Worm (Caenorhabditis elegans) whole organism, late embryonic: Measurements from ENCODE around the gene cest-30.

ENCODE experiments used
- C08G9.2 ChIP-seq: sonication (generic microtip); optimal IDR thresholded peaks from 2 replicates; lab custom pipeline; 2016; ENCODE audit warnings: mild to moderate bottlenecking, missing genetic modification characterization, moderate library complexity, missing compliant biosample characterization
- K09A11.1 ChIP-seq: sonication (generic microtip); optimal IDR thresholded peaks from 2 replicates; lab custom pipeline; 2017; ENCODE audit warnings: antibody characterized with exemption, mild to moderate bottlenecking, missing genetic modification characterization, missing compliant biosample characterization; ENCODE audit not compliant: insufficient read depth
- T23F11.4 ChIP-seq: fragments of 200-800 bp; sonication (Bioruptor generic); optimal IDR thresholded peaks from 2 replicates; lab custom pipeline; 2018; ENCODE audit warnings: mild to moderate bottlenecking, missing genetic modification characterization, missing compliant biosample characterization
- ceh-14 ChIP-seq: sonication (generic microtip); optimal IDR thresholded peaks from 2 replicates; lab custom pipeline; 2016; ENCODE audit warnings: missing genotype, missing genetic modification characterization, missing compliant biosample characterization
- ceh-19 ChIP-seq: fragments of 200-800 bp; sonication (Bioruptor generic); optimal IDR thresholded peaks from 2 replicates; lab custom pipeline; 2018; ENCODE audit warnings: mild to moderate bottlenecking, missing genetic modification characterization, missing compliant biosample characterization
- ceh-2 ChIP-seq: sonication (generic microtip); optimal IDR thresholded peaks from 2 replicates; lab custom pipeline; 2016; ENCODE audit warnings: missing genotype, missing genetic modification characterization, missing compliant biosample characterization
- ceh-22 ChIP-seq: sonication (generic microtip); optimal IDR thresholded peaks from 2 replicates; lab custom pipeline; 2017; ENCODE audit warnings: missing biosample characterization, missing genetic modification characterization
- ceh-24 ChIP-seq: sonication (generic microtip); optimal IDR thresholded peaks from 2 replicates; lab custom pipeline; 2016; ENCODE audit warnings: mild to moderate bottlenecking, missing genetic modification characterization, missing compliant biosample characterization
- ceh-30 ChIP-seq: fragments of 150-350 bp; optimal IDR thresholded peaks from 2 replicates; lab custom pipeline; 2014; ENCODE audit warnings: missing biosample characterization, missing genetic modification characterization
- ceh-6 ChIP-seq: fragments of 200-800 bp; sonication (Bioruptor generic); optimal IDR thresholded peaks from 2 replicates; lab custom pipeline; 2018; ENCODE audit warnings: mild to moderate bottlenecking, missing genetic modification characterization, missing compliant biosample characterization
- ceh-9 ChIP-seq: sonication (generic microtip); optimal IDR thresholded peaks from 2 replicates; lab custom pipeline; 2016; ENCODE audit warnings: mild to moderate bottlenecking, missing genetic modification characterization, inconsistent platforms, missing compliant biosample characterization
- che-1 ChIP-seq: sonication (generic microtip); optimal IDR thresholded peaks from 2 replicates; lab custom pipeline; 2016; ENCODE audit warnings: mild to moderate bottlenecking, missing genetic modification characterization, missing compliant biosample characterization
- dmd-4 ChIP-seq: sonication (generic microtip); optimal IDR thresholded peaks from 2 replicates; lab custom pipeline; 2016; ENCODE audit warnings: borderline replicate concordance, missing genetic modification characterization, missing compliant biosample characterization
- dve-1 ChIP-seq: sonication (generic microtip); optimal IDR thresholded peaks from 2 replicates; lab custom pipeline; 2017; ENCODE audit warnings: antibody characterized with exemption, mild to moderate bottlenecking, missing genetic modification characterization, missing compliant biosample characterization
- elt-4 ChIP-seq: sonication (generic microtip); optimal IDR thresholded peaks from 2 replicates; lab custom pipeline; 2016; ENCODE audit warnings: missing genetic modification characterization, missing compliant biosample characterization
- ets-4 ChIP-seq: sonication (generic microtip); optimal IDR thresholded peaks from 2 replicates; lab custom pipeline; 2016; ENCODE audit warnings: missing genetic modification characterization, missing compliant biosample characterization
- fkh-10 ChIP-seq: fragments of 150-350 bp; optimal IDR thresholded peaks from 2 replicates; lab custom pipeline; 2014; ENCODE audit warnings: missing biosample characterization, missing genetic modification reagents, missing genetic modification characterization
- fkh-6 ChIP-seq: sonication (generic microtip); optimal IDR thresholded peaks from 2 replicates; lab custom pipeline; 2016; ENCODE audit warnings: missing genetic modification characterization, missing compliant biosample characterization
- gmeb-2 ChIP-seq: sonication (generic microtip); optimal IDR thresholded peaks from 2 replicates; lab custom pipeline; 2016; ENCODE audit warnings: missing genetic modification characterization, inconsistent platforms, missing compliant biosample characterization
- hlh-13 ChIP-seq: fragments of 200-800 bp; sonication (Bioruptor generic); optimal IDR thresholded peaks from 2 replicates; lab custom pipeline; 2018; ENCODE audit warnings: mild to moderate bottlenecking, missing genetic modification characterization, missing compliant biosample characterization
- hlh-15 ChIP-seq: sonication (generic microtip); optimal IDR thresholded peaks from 2 replicates; lab custom pipeline; 2016; ENCODE audit warnings: missing genetic modification characterization, missing compliant biosample characterization
- hlh-30 ChIP-seq: sonication (generic microtip); optimal IDR thresholded peaks from 2 replicates; lab custom pipeline; 2017; ENCODE audit warnings: antibody characterized with exemption, missing genetic modification characterization, missing compliant biosample characterization; ENCODE audit not compliant: insufficient read depth
- hlh-6 ChIP-seq: sonication (generic microtip); optimal IDR thresholded peaks from 2 replicates; lab custom pipeline; 2016; ENCODE audit warnings: missing genotype, missing genetic modification characterization, missing compliant biosample characterization
- lin-11 ChIP-seq: fragments of 200-800 bp; sonication (Bioruptor generic); optimal IDR thresholded peaks from 2 replicates; lab custom pipeline; 2018; ENCODE audit warnings: mild to moderate bottlenecking, missing genetic modification characterization, missing compliant biosample characterization
- mec-3 ChIP-seq: sonication (generic microtip); optimal IDR thresholded peaks from 2 replicates; lab custom pipeline; 2016; ENCODE audit warnings: borderline replicate concordance, missing genetic modification characterization, missing compliant biosample characterization
- nfya-1 ChIP-seq: sonication (generic microtip); optimal IDR thresholded peaks from 2 replicates; lab custom pipeline; 2017; ENCODE audit warnings: missing genetic modification characterization, mild to moderate bottlenecking, missing compliant biosample characterization, antibody characterized with exemption, moderate library complexity
- nhr-11 ChIP-seq: fragments of 150-350 bp; optimal IDR thresholded peaks from 2 replicates; lab custom pipeline; 2014; ENCODE audit warnings: missing biosample characterization, missing genetic modification characterization
- odd-2 ChIP-seq: sonication (generic microtip); optimal IDR thresholded peaks from 2 replicates; lab custom pipeline; 2017; ENCODE audit warnings: antibody characterized with exemption, mild to moderate bottlenecking, missing genetic modification characterization, missing compliant biosample characterization
- pax-1 ChIP-seq: fragments of 150-350 bp; optimal IDR thresholded peaks from 2 replicates; lab custom pipeline; 2014; ENCODE audit warnings: missing biosample characterization, missing genetic modification characterization
- pha-4 ChIP-seq: fragments of 150-350 bp; optimal IDR thresholded peaks from 2 replicates; lab custom pipeline; 2018; ENCODE audit warnings: missing biosample characterization, missing genetic modification reagents, missing genetic modification characterization
- pqm-1 ChIP-seq: sonication (generic microtip); optimal IDR thresholded peaks from 2 replicates; lab custom pipeline; 2016; ENCODE audit warnings: missing genetic modification characterization, missing compliant biosample characterization
- pros-1 ChIP-seq: fragments of 150-350 bp; optimal IDR thresholded peaks from 2 replicates; lab custom pipeline; 2014; ENCODE audit warnings: missing biosample characterization, missing genetic modification reagents, missing genetic modification characterization
- ref-2 ChIP-seq: sonication (generic microtip); optimal IDR thresholded peaks from 2 replicates; lab custom pipeline; 2016; ENCODE audit warnings: missing genetic modification characterization, missing compliant biosample characterization
- sdc-2 ChIP-seq: sonication (generic microtip); optimal IDR thresholded peaks from 2 replicates; lab custom pipeline; 2016; ENCODE audit warnings: missing genotype, missing genetic modification characterization, missing compliant biosample characterization
- sox-2 ChIP-seq: fragments of 200-800 bp; sonication (Bioruptor generic); IDR thresholded peaks from 2 replicates; pipeline ENCODE4 v1.3.6; 2022; ENCODE audit warnings: missing genetic modification reagents, missing genetic modification characterization, missing compliant biosample characterization
- sox-4 ChIP-seq: sonication (generic microtip); optimal IDR thresholded peaks from 2 replicates; lab custom pipeline; 2017; ENCODE audit warnings: mild to moderate bottlenecking, missing genetic modification characterization, inconsistent platforms, missing compliant biosample characterization
- tbx-7 ChIP-seq: sonication (generic microtip); optimal IDR thresholded peaks from 2 replicates; lab custom pipeline; 2016; ENCODE audit warnings: missing genotype, missing genetic modification characterization, missing compliant biosample characterization
- unc-55 ChIP-seq: sonication (generic microtip); optimal IDR thresholded peaks from 2 replicates; lab custom pipeline; 2017; ENCODE audit warnings: missing biosample characterization, missing genetic modification reagents, missing genetic modification characterization
- zip-5 ChIP-seq: sonication (generic microtip); optimal IDR thresholded peaks from 2 replicates; lab custom pipeline; 2016; ENCODE audit warnings: missing genetic modification characterization, missing compliant biosample characterization
- ztf-16 ChIP-seq: sonication (generic microtip); optimal IDR thresholded peaks from 2 replicates; lab custom pipeline; 2017; ENCODE audit warnings: missing genetic modification characterization, missing compliant biosample characterization

Gene cest-30

ce11 chrV:5252016-5252415 is 10.9 kb downstream of the cest-30 start, which contains the start of gene srt-68:
srt-68 (minus strand) TSS chrV:5252116.
- no peak for TF ChIP-seq odd-2 (tag; lab: Kevin White, UChicago)
- TF ChIP-seq pros-1: no peak
- TF ChIP-seq dve-1 (tag; lab: Kevin White, UChicago): no peak
- no peak for TF ChIP-seq ztf-16 (tag; lab: Kevin White, UChicago)
- no peak for TF ChIP-seq ceh-6
- TF ChIP-seq hlh-13 (GFP tag; lab: Kevin White, UChicago): no peak
- TF ChIP-seq ceh-2 (tag; lab: Kevin White, UChicago): no peak
- no peak for TF ChIP-seq gmeb-2 (tag; lab: Kevin White, UChicago)
- TF ChIP-seq dmd-4 (tag; lab: Kevin White, UChicago): no peak
- TF ChIP-seq sdc-2 (tag; lab: Kevin White, UChicago): no peak
- no peak for TF ChIP-seq mec-3 (tag; lab: Kevin White, UChicago)

ce11 chrV:5243036-5243435 is 19.9 kb downstream of the cest-30 start, which contains the start of gene cest-35.1:
cest-35.1 (minus strand) TSS chrV:5243136.
- TF ChIP-seq hlh-15 (tag; lab: Kevin White, UChicago) (no peak), lin-11 (no peak), nhr-11 (tag; lab: Kevin White, UChicago) (no peak), nfya-1 (tag; lab: Kevin White, UChicago) (no peak), hlh-6 (tag; lab: Kevin White, UChicago) (no peak), fkh-10 (GFP tag; lab: Kevin White, UChicago) (no peak), pqm-1 (tag; lab: Kevin White, UChicago) (no peak), sox-2 (no peak), sox-4 (tag; lab: Kevin White, UChicago) (no peak), ceh-30 (tag; lab: Kevin White, UChicago) (no peak), ref-2 (tag; lab: Kevin White, UChicago) (no peak)
- TF ChIP-seq, all 69 proteins: peak for 0

DNA sequence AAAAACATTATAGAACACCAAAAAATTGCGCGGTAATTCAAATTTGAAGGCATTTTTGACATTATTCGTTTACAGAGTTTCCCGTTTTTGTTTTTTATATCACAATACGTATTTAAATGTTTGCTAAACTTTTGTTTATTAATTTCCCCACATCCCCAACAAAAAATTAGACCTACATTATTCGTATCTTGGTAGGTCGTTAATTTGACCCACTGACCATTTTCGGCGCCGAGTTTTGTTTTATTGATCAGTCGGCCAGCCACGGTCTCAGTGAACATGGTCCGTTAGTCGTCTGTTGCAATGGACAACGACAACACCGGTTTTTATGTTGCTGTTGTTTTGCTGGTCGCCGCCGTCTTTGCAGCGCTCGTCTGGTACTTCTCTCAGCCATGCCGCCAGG is 23.0 kb downstream of the cest-30 start, which contains the start of gene B0238.15:
Gene B0238.15 (plus strand): TSS at position 301 of the 400 bp plus-strand sequence.
- no peak for TF ChIP-seq sox-2
- no peak for TF ChIP-seq ceh-24 (tag; lab: Kevin White, UChicago)
- no peak for TF ChIP-seq elt-4 (tag; lab: Kevin White, UChicago)
- no peak for TF ChIP-seq ref-2 (tag; lab: Kevin White, UChicago)
- TF ChIP-seq pax-1 (tag; lab: Kevin White, UChicago): no peak
- TF ChIP-seq ceh-9 (tag; lab: Kevin White, UChicago): no peak
- no peak for TF ChIP-seq fkh-6 (tag; lab: Kevin White, UChicago)
- TF ChIP-seq fkh-10 (GFP tag; lab: Kevin White, UChicago): no peak
- TF ChIP-seq K09A11.1 (tag; lab: Kevin White, UChicago): no peak
- no peak for TF ChIP-seq ceh-22 (tag; lab: Kevin White, UChicago)
- no peak for TF ChIP-seq tbx-7
- TF ChIP-seq, all 69 proteins: peak for 0

- no peak for TF ChIP-seq hlh-15 (tag; lab: Kevin White, UChicago)
- TF ChIP-seq ceh-14 (tag; lab: Kevin White, UChicago): no peak
- TF ChIP-seq ceh-19 (GFP tag; lab: Kevin White, UChicago): no peak
- no peak for TF ChIP-seq fkh-10 (GFP tag; lab: Kevin White, UChicago)
- no peak for TF ChIP-seq T23F11.4
These were observed 23.5 kb downstream of the cest-30 start, which contains the start of gene C52A10.3 for ce11 chrV:5239404-5239803. C52A10.3 (minus strand) TSS chrV:5239504.

- TF ChIP-seq zip-5 (tag; lab: Kevin White, UChicago) (no peak), unc-55 (no peak), C08G9.2 (tag; lab: Kevin White, UChicago) (no peak), sdc-2 (tag; lab: Kevin White, UChicago) (no peak), pha-4 (no peak), hlh-30 (tag; lab: Kevin White, UChicago) (no peak), ref-2 (tag; lab: Kevin White, UChicago) (no peak), che-1 (tag; lab: Kevin White, UChicago) (no peak), fkh-10 (GFP tag; lab: Kevin White, UChicago) (no peak), K09A11.1 (tag; lab: Kevin White, UChicago) (no peak), ets-4 (no peak), lin-11 (no peak), nhr-11 (tag; lab: Kevin White, UChicago) (no peak)
These were observed 25.8 kb downstream of the cest-30 start, which contains the start of gene cest-35.2 for ce11 chrV:5237116-5237515. cest-35.2 (minus strand) TSS chrV:5237216.
